Worm (Caenorhabditis elegans) whole organism, early embryonic: Measurements from ENCODE around the gene nrf-6.

Source experiments
- aly-1 ChIP-seq: sonication (generic microtip); optimal IDR thresholded peaks from 2 replicates; lab custom pipeline; 2016; ENCODE audit warnings: missing genetic modification characterization, missing compliant biosample characterization
- ama-1 ChIP-seq: fragments of 150-350 bp; optimal IDR thresholded peaks from 2 replicates; lab custom pipeline; 2014
- tbx-37 ChIP-seq: fragments of 200-800 bp; sonication (Bioruptor generic); conservative IDR thresholded peaks from 2 replicates; pipeline ENCODE4 v1.3.6; 2022; ENCODE audit warnings: missing genetic modification reagents, missing genetic modification characterization, missing compliant biosample characterization

DNA sequence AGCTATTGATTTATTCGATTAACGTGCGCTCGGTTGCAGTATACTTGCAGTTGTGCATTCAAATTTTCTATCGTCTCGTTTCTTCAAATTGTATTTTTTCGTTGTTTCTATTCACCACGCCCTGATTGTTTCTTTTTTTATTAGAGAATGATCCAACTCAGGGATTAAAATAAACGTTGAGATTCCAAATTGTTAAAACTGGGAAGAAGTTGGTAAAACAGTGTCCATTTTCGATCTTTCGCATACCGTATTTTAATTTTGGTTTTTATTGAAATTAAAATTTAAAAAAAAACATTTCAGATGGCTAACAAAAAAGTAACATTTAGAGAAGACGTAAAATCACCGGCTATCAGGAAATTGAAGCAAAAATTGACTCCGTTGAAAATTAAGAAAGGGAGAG is 14.8 kb upstream of the nrf-6 start, which contains the start of gene apn-1:
- no peak for TF ChIP-seq ama-1 (lab: Kevin White, UChicago)
- no peak for TF ChIP-seq aly-1 (tag; lab: Kevin White, UChicago)
- TF ChIP-seq tbx-37: no peak
